Worm (Caenorhabditis elegans) whole organism, L3 larva: ENCODE measurements around the gene fbxb-88.

ENCODE experiments used
- ama-1 ChIP-seq: fragments of 150-350 bp; optimal IDR thresholded peaks from 2 replicates; lab custom pipeline; 2018
- ceh-16 ChIP-seq: sonication (generic microtip); optimal IDR thresholded peaks from 2 replicates; lab custom pipeline; 2017; ENCODE audit warnings: missing biosample characterization, missing genetic modification characterization
- ceh-82 ChIP-seq: fragments of 150-350 bp; optimal IDR thresholded peaks from 2 replicates; lab custom pipeline; 2014; ENCODE audit warnings: missing biosample characterization, missing genetic modification characterization
- daf-12 ChIP-seq: fragments of 150-350 bp; optimal IDR thresholded peaks from 2 replicates; lab custom pipeline; 2014; ENCODE audit warnings: missing biosample characterization, missing genetic modification reagents, missing genetic modification characterization
- elt-2 ChIP-seq: sonication (generic microtip); optimal IDR thresholded peaks from 2 replicates; lab custom pipeline; 2016; ENCODE audit warnings: missing genetic modification reagents, mild to moderate bottlenecking, missing genetic modification characterization, missing compliant biosample characterization
- nhr-237 ChIP-seq: fragments of 150-350 bp; optimal IDR thresholded peaks from 2 replicates; lab custom pipeline; 2014; ENCODE audit warnings: missing biosample characterization, missing genetic modification characterization
- nhr-28 ChIP-seq: fragments of 150-350 bp; optimal IDR thresholded peaks from 2 replicates; lab custom pipeline; 2014; ENCODE audit warnings: missing biosample characterization, missing genetic modification characterization
- nhr-77 ChIP-seq: fragments of 150-350 bp; optimal IDR thresholded peaks from 2 replicates; lab custom pipeline; 2014; ENCODE audit warnings: missing biosample characterization, missing genetic modification characterization
- tbx-2 ChIP-seq: sonication (generic microtip); optimal IDR thresholded peaks from 2 replicates; lab custom pipeline; 2016; ENCODE audit warnings: mild to moderate bottlenecking, missing genetic modification characterization, missing compliant biosample characterization

DNA sequence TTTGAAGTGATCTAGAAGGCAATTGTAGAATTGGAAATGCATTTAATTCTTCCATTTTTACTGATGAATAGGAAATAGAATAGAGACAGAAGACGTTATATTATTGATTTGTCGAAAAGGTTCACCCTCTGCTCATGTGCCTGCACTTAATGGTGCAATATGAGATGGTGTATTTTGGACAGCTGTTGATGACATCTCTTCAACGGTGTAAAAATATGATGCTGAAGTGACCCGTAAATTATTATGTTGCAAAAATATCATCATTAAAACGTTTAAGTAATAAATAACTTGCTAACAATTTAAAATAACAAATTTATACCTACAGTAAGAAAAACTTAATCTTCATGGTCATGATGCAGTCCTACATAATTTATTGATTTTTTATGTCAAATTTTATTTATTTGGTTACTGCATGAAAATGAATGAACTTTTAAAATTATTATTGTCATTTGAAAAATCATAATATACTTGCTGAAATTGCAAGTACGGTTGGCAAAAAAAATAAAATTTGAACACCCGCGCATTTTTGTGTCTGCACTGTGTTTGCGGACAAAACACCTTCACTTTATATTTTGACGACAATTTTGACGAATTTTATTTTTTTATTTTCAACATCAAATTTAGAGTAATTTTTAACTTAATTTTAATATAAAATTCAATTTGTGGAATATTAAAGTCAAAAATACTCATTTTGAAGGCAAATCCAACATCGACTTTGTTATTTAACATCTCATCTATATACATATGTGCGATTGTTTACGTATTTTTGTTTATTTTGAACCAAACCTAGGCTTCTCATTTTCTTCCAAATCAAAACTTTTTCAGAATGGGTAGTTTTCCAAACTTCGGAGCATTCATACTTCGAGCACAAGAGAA is at the start of gene fbxb-88, which contains the start of gene tbck-1:
- TF ChIP-seq elt-2 (tag; lab: Kevin White, UChicago) (no peak), ceh-82 (tag; lab: Kevin White, UChicago) (no peak), ama-1 (lab: Kevin White, UChicago) (no peak), nhr-28 (tag; lab: Kevin White, UChicago) (no peak), nhr-77 (tag; lab: Kevin White, UChicago) (no peak), daf-12 (tag; lab: Kevin White, UChicago) (no peak), tbx-2 (no peak), nhr-237 (tag; lab: Kevin White, UChicago) (no peak), ceh-16 (tag; lab: Kevin White, UChicago) (no peak)
